Worm (Caenorhabditis elegans) whole organism, early embryonic: ENCODE data around the gene nhr-133.

Experiments
- B0310.2 ChIP-seq: sonication (generic microtip); optimal IDR thresholded peaks from 2 replicates; lab custom pipeline; 2016; ENCODE audit warnings: mild to moderate bottlenecking, missing genetic modification characterization, missing compliant biosample characterization
- F13C5.2 ChIP-seq: sonication (generic microtip); optimal IDR thresholded peaks from 2 replicates; lab custom pipeline; 2017; ENCODE audit warnings: mild to moderate bottlenecking, missing genetic modification characterization, inconsistent platforms, missing compliant biosample characterization
- aly-1 ChIP-seq: sonication (generic microtip); optimal IDR thresholded peaks from 2 replicates; lab custom pipeline; 2016; ENCODE audit warnings: missing genetic modification characterization, missing compliant biosample characterization
- ama-1 ChIP-seq: fragments of 150-350 bp; optimal IDR thresholded peaks from 2 replicates; lab custom pipeline; 2014
- ceh-13 ChIP-seq: fragments of 200-800 bp; sonication (Bioruptor generic); optimal IDR thresholded peaks from 2 replicates; lab custom pipeline; 2018; ENCODE audit warnings: mild to moderate bottlenecking, missing genetic modification characterization, missing compliant biosample characterization
- ceh-36 ChIP-seq: sonication (generic microtip); optimal IDR thresholded peaks from 2 replicates; lab custom pipeline; 2016; ENCODE audit warnings: missing genetic modification characterization, inconsistent platforms, missing compliant biosample characterization
- ets-7 ChIP-seq: sonication (generic microtip); optimal IDR thresholded peaks from 2 replicates; lab custom pipeline; 2016; ENCODE audit warnings: missing genotype, missing genetic modification characterization, missing compliant biosample characterization
- flt-1 ChIP-seq: fragments of 200-800 bp; sonication (Bioruptor generic); IDR thresholded peaks from 2 replicates; pipeline ENCODE4 v1.3.6; 2022; ENCODE audit warnings: missing genetic modification characterization, missing compliant biosample characterization
- hmbx-1 ChIP-seq: sonication (generic microtip); optimal IDR thresholded peaks from 2 replicates; lab custom pipeline; 2016; ENCODE audit warnings: mild to moderate bottlenecking, missing genetic modification characterization, missing compliant biosample characterization
- hmg-4 ChIP-seq: fragments of 200-800 bp; sonication (Bioruptor generic); optimal IDR thresholded peaks from 2 replicates; lab custom pipeline; 2018; ENCODE audit warnings: mild to moderate bottlenecking, missing genetic modification characterization, missing compliant biosample characterization
- hnd-1 ChIP-seq: sonication (generic microtip); optimal IDR thresholded peaks from 2 replicates; lab custom pipeline; 2016; ENCODE audit warnings: missing genetic modification characterization, missing compliant biosample characterization
- pes-1 ChIP-seq: fragments of 200-800 bp; sonication (Bioruptor generic); IDR thresholded peaks from 2 replicates; pipeline ENCODE4 v1.3.6; 2022; ENCODE audit warnings: missing genetic modification reagents, missing genetic modification characterization, missing compliant biosample characterization
- scrt-1 ChIP-seq: fragments of 200-800 bp; sonication (Bioruptor generic); IDR thresholded peaks from 2 replicates; pipeline ENCODE4 v1.3.6; 2022; ENCODE audit warnings: missing genetic modification characterization, missing compliant biosample characterization
- sea-1 ChIP-seq: fragments of 200-800 bp; sonication (Bioruptor generic); conservative IDR thresholded peaks from 2 replicates; pipeline ENCODE4 v1.3.6; 2022; ENCODE audit warnings: missing genetic modification characterization, missing compliant biosample characterization
- tbx-11 ChIP-seq: fragments of 200-800 bp; sonication (Bioruptor generic); IDR thresholded peaks from 2 replicates; pipeline ENCODE4 v1.3.6; 2022; ENCODE audit warnings: missing genetic modification characterization, missing compliant biosample characterization
- tbx-37 ChIP-seq: fragments of 200-800 bp; sonication (Bioruptor generic); conservative IDR thresholded peaks from 2 replicates; pipeline ENCODE4 v1.3.6; 2022; ENCODE audit warnings: missing genetic modification reagents, missing genetic modification characterization, missing compliant biosample characterization
- tra-4 ChIP-seq: sonication (generic microtip); optimal IDR thresholded peaks from 2 replicates; lab custom pipeline; 2017; ENCODE audit warnings: missing genetic modification characterization, missing compliant biosample characterization

nhr-133 gene

ce11 chrV:2225130-2225529 lies 13.2 kb upstream of the nhr-133 start, which contains the start of gene nhr-103:
Gene nhr-103 (plus strand): TSS chrV:2225430.
- TF ChIP-seq ceh-36 (tag; lab: Kevin White, UChicago) (no peak), sea-1 (GFP tag; lab: Robert Waterston, UW) (no peak), ama-1 (no peak), hnd-1 (tag; lab: Kevin White, UChicago) (no peak), tbx-37 (GFP tag; lab: Robert Waterston, UW) (no peak), hmg-4 (no peak), scrt-1 (GFP tag; lab: Robert Waterston, UW) (no peak), pes-1 (GFP tag; lab: Robert Waterston, UW) (no peak), ceh-13 (no peak), B0310.2 (tag; lab: Kevin White, UChicago) (no peak)

ce11 chrV:2221764-2222163 lies 9.8 kb upstream of the nhr-133 start, which contains the start of gene nhr-128:
Gene nhr-128 (plus strand): TSS chrV:2222064.
- TF ChIP-seq B0310.2 (tag; lab: Kevin White, UChicago) (no peak), F13C5.2 (tag; lab: Kevin White, UChicago) (no peak), ama-1 (no peak), ceh-36 (tag; lab: Kevin White, UChicago) (no peak), hmbx-1 (tag; lab: Kevin White, UChicago) (no peak), tra-4 (tag; lab: Kevin White, UChicago) (no peak), ceh-13 (no peak), flt-1 (GFP tag; lab: Robert Waterston, UW) (no peak), ets-7 (no peak), hnd-1 (tag; lab: Kevin White, UChicago) (no peak), hmg-4 (no peak), tbx-11 (GFP tag; lab: Robert Waterston, UW) (no peak), aly-1 (tag; lab: Kevin White, UChicago) (no peak), pes-1 (GFP tag; lab: Robert Waterston, UW) (no peak), sea-1 (GFP tag; lab: Robert Waterston, UW) (no peak), scrt-1 (GFP tag; lab: Robert Waterston, UW) (no peak), tbx-37 (GFP tag; lab: Robert Waterston, UW) (no peak)

ce11 chrV:2218803-2219202 lies 6.9 kb upstream of the nhr-133 start, which contains the start of gene nhr-56:
Gene nhr-56 (plus strand): TSS chrV:2219004.
- TF ChIP-seq B0310.2 (tag; lab: Kevin White, UChicago) (no peak), ets-7 (no peak), ceh-36 (tag; lab: Kevin White, UChicago) (no peak), tra-4 (tag; lab: Kevin White, UChicago) (no peak), sea-1 (GFP tag; lab: Robert Waterston, UW) (no peak), hmg-4 (no peak), scrt-1 (GFP tag; lab: Robert Waterston, UW) (no peak), pes-1 (GFP tag; lab: Robert Waterston, UW) (no peak), hmbx-1 (tag; lab: Kevin White, UChicago) (no peak), F13C5.2 (tag; lab: Kevin White, UChicago) (no peak)

- TF ChIP-seq tra-4 (tag; lab: Kevin White, UChicago) (no peak), ceh-36 (tag; lab: Kevin White, UChicago) (no peak), ama-1 (no peak), hnd-1 (tag; lab: Kevin White, UChicago) (no peak), tbx-11 (GFP tag; lab: Robert Waterston, UW) (no peak), aly-1 (tag; lab: Kevin White, UChicago) (no peak), F13C5.2 (tag; lab: Kevin White, UChicago) (no peak)
These were observed 5.0 kb upstream of the nhr-133 start for ce11 chrV:2216927-2217326.

ce11 chrV:2215352-2215751 lies 3.4 kb upstream of the nhr-133 start, which contains the start of gene nstp-8:
Gene nstp-8 (plus strand): TSS chrV:2215652.
- TF ChIP-seq tra-4 (tag; lab: Kevin White, UChicago) = no peak
- TF ChIP-seq scrt-1 (GFP tag; lab: Robert Waterston, UW) = no peak

ce11 chrV:2214428-2215038 lies 2.6 kb upstream of the nhr-133 start, which contains the start of gene nhr-184:
Gene nhr-184 (minus strand): TSS chrV:2214478.
- TF ChIP-seq tbx-11 (GFP tag; lab: Robert Waterston, UW) (no peak), flt-1 (GFP tag; lab: Robert Waterston, UW) (no peak), sea-1 (GFP tag; lab: Robert Waterston, UW) (no peak), F13C5.2 (tag; lab: Kevin White, UChicago) (no peak)

- TF ChIP-seq hmg-4 = no peak
- TF ChIP-seq B0310.2 (tag; lab: Kevin White, UChicago) = no peak
- no peak for TF ChIP-seq scrt-1 (GFP tag; lab: Robert Waterston, UW)
- TF ChIP-seq ets-7 = no peak
- no peak for TF ChIP-seq flt-1 (GFP tag; lab: Robert Waterston, UW)
- no peak for TF ChIP-seq ama-1
- TF ChIP-seq hnd-1 (tag; lab: Kevin White, UChicago) = no peak
- TF ChIP-seq sea-1 (GFP tag; lab: Robert Waterston, UW) = no peak
- TF ChIP-seq pes-1 (GFP tag; lab: Robert Waterston, UW) = no peak
These were observed 4.4 kb downstream of the nhr-133 start for ce11 chrV:2207527-2207926.

ce11 chrV:2206801-2207200 lies 5.1 kb downstream of the nhr-133 start, which contains the start of gene svh-11:
Gene svh-11 (plus strand): TSS chrV:2207101.
- TF ChIP-seq tbx-37 (GFP tag; lab: Robert Waterston, UW) (no peak), ama-1 (no peak), aly-1 (tag; lab: Kevin White, UChicago) (no peak), B0310.2 (tag; lab: Kevin White, UChicago) (no peak), scrt-1 (GFP tag; lab: Robert Waterston, UW) (no peak), hnd-1 (tag; lab: Kevin White, UChicago) (no peak)
